Worm (Caenorhabditis elegans) whole organism, L4/young adult: ENCODE results near the gene Y32H12A.7.

ENCODE experiments used
- W03F9.2 ChIP-seq: fragments of 150-350 bp; optimal IDR thresholded peaks from 2 replicates; lab custom pipeline; 2014; ENCODE audit warnings: missing biosample characterization, missing genetic modification characterization
- dao-5 ChIP-seq: sonication (generic microtip); optimal IDR thresholded peaks from 2 replicates; lab custom pipeline; 2016; ENCODE audit warnings: missing genotype, missing genetic modification characterization, moderate library complexity, missing compliant biosample characterization
- him-1 ChIP-seq: sonication (generic microtip); optimal IDR thresholded peaks from 2 replicates; lab custom pipeline; 2016; ENCODE audit warnings: missing genotype, missing genetic modification reagents, missing genetic modification characterization, missing compliant biosample characterization

Y32H12A.7 gene

DNA sequence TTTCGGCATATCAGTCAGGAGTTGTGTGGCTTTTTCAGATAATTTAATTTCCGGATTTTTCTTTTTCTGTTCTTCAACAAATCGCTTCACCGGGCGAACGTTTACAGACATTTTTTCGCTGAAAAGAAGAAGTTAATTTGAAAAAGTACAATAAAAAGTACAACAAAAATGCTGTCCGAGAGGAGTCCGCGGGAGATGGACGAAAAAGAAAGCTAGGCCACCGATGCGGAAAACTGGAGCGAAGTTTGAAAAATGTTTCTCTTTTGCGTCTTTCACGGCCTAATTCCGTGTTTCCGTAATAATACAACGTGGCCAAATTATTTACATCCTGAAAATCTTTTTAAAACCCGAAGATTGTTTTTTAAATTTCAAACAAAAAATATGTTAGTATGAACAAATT is 36.0 kb downstream of the Y32H12A.7 start, which contains the start of gene thoc-5:
TSS of gene thoc-5 (minus strand) at position 152 of the 400 bp plus-strand sequence.
- TF ChIP-seq him-1 (tag; lab: Kevin White, UChicago) (peak; percentile 18), W03F9.2 (peak; percentile 70), dao-5 (no peak)

DNA sequence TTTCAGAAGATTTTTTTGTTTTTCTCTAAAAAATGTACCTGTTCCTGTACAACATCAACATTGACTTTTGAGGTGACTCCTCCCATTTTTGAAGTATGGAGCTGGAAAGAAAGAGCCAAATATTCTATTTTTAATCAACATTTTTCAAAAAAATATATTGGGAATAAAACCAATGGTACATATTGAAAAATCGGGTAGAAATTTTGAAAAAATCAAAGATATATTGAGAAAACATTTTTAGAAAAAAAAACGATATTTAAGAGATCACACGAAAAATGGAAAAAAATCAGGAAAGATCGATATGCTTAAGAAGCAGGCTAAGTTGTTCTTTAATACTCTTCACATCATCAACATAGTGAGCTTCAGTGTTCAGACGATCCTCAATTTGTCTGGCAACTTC is 39.2 kb downstream of the Y32H12A.7 start, which contains the start of gene glrx-21:
TSS of gene glrx-21 (minus strand) at position 101 of the 400 bp plus-strand sequence.
- TF ChIP-seq W03F9.2 = no peak
- no peak for TF ChIP-seq him-1 (tag; lab: Kevin White, UChicago)
- TF ChIP-seq dao-5 = no peak

DNA sequence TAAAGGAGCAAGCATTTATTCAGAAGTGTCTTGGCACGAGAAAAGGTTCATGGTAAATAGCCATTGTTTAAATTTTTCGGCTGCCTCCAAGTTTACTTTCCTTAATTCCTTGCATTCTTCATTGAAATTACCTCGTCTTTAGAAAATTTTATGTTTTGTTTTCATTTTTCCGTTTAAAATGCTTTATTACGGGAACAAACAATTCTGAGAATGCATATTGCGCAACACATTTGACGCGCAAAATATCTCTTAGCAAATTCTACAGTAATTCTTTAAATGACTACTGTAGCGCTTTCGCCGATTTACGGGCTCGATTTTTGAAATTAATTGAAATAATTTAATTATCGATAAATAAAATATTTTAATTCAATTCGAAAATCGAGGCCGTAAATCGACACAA is 40.7 kb downstream of the Y32H12A.7 start:
- TF ChIP-seq W03F9.2 = no peak
- TF ChIP-seq him-1 (tag; lab: Kevin White, UChicago) = no peak
- TF ChIP-seq dao-5 = no peak

DNA sequence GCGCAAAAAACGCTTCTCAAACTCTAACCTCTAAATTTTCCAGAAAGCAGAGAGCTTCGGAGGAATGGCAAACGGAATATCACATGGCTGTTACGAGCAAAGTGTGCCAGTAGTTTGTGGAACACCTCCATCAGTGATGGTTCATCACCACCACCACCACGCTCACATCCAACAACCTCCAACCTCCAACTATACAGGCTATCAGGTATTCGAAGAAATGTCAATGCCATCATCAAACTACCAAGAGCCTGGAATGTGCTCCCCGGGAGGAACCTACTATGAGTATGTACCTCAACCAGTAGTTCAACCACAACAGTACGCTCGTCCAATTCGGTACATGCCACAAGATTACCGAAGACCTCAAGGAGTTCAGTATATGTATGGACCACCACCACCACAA is 41.7 kb downstream of the Y32H12A.7 start:
- TF ChIP-seq him-1 (tag; lab: Kevin White, UChicago) (no peak), dao-5 (no peak), W03F9.2 (no peak)

DNA sequence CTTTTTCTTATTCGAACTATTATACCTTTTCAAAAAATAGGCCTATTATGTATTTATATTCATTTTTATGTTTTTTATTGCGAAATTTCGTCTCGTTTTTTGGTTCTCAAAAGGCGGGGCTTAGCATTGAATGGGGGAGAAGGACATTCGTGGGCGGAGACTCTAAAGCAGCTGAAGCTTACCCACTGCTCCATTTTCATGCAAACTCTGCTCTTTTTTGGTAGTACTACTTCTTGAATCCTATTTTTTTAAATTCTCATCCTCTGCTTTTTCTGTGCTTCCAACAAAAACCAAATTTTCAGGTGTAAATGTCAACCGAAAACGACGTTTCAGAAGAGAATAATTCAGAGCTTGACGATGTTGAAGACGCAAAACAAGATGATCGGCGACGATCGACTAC is 43.8 kb downstream of the Y32H12A.7 start, which contains the start of gene ZK121.2:
TSS of gene ZK121.2 (plus strand) at position 301 of the 400 bp plus-strand sequence.
- no peak for TF ChIP-seq dao-5
- no peak for TF ChIP-seq W03F9.2
- no peak for TF ChIP-seq him-1 (tag; lab: Kevin White, UChicago)

DNA sequence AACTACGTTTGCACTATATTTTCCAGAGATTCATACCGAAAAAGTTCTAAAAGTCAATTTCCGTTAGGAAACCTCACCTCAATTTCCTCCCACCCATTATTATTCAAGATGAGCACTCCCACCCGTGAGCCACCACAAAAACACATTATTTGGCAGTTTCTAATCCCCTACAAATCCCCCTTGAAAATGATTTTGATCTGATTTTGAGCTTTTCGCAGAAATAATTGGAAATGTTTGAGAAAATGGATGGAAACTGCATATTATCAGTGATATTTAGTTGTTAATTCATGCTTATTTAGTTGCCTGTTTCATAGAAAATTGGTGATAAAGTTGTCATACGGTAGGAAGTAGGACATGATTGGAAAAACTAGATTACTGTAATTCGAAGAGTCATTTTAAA is 44.7 kb downstream of the Y32H12A.7 start:
- TF ChIP-seq W03F9.2 (no peak), dao-5 (no peak), him-1 (tag; lab: Kevin White, UChicago) (no peak)

DNA sequence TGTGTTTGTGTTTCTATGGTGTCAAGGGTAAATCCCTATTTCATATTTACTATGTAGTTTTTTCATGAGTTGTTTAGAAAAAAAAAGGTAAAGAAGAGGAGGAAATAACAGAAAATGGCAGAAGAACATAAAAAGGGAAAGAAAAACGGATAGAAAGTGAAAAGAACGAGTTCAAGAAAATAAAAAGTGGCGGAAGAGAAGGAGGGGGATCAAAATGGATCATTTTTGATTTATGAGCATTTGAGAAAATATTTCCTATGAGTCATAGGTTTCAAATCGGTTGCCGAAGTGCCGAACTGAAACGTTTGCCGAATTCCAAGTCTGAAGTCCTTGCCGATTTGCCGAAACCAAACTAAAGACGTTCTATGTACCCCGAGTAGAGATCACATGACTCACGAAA is 46.4 kb downstream of the Y32H12A.7 start:
- TF ChIP-seq dao-5 = no peak
- no peak for TF ChIP-seq W03F9.2
- no peak for TF ChIP-seq him-1 (tag; lab: Kevin White, UChicago)

DNA sequence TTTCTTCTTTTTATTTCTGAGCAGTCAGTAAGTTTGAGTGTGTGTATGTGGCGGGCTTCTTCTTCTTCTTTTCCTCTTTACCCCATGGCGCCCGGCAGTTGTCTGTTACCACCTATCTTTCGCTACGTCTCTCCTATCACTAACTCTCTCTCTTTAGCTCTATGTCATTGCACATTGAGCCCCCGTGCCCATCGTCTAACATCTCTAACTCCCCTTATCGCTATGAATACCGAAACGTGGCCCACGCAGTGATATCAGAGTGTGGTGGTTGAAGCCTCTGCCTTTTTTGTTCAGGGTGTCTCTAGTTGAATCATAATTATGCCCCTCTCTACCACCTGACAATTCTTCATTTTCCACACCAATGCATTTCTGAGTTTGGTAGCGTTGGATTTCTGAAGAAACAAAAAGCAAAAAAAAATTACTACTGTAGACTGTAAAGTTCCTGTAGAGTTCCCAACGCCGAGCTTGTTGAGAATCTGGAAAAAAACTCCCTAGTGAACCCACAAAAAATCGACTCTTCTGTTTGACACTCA is 50.6 kb downstream of the Y32H12A.7 start:
- TF ChIP-seq W03F9.2 = no peak
- TF ChIP-seq dao-5 = no peak
- no peak for TF ChIP-seq him-1 (tag; lab: Kevin White, UChicago)
